Worm (Caenorhabditis elegans) whole organism, L1 larva: Measurements from ENCODE around the gene F26F4.9.
A peak's percentile ranks its signal among the peaks of the same experiment; 100 is the strongest.

ENCODE experiments used
- C04F5.9 ChIP-seq: sonication (generic microtip); optimal IDR thresholded peaks from 2 replicates; lab custom pipeline; 2016; ENCODE audit warnings: missing genetic modification characterization, missing compliant biosample characterization
- C16A3.4 ChIP-seq: fragments of 150-350 bp; optimal IDR thresholded peaks from 2 replicates; lab custom pipeline; 2014; ENCODE audit warnings: missing biosample characterization, missing genetic modification characterization
- C34B4.2 ChIP-seq: sonication (generic microtip); optimal IDR thresholded peaks from 2 replicates; lab custom pipeline; 2017; ENCODE audit warnings: mild to moderate bottlenecking, missing genetic modification characterization, missing compliant biosample characterization
- ama-1 ChIP-seq: fragments of 150-350 bp; optimal IDR thresholded peaks from 2 replicates; lab custom pipeline; 2014
- blmp-1 ChIP-seq: fragments of 150-350 bp; optimal IDR thresholded peaks from 2 replicates; lab custom pipeline; 2014; ENCODE audit warnings: missing biosample characterization, missing genetic modification characterization
- ceh-63 ChIP-seq: fragments of 200-800 bp; sonication (Bioruptor generic); optimal IDR thresholded peaks from 2 replicates; lab custom pipeline; 2018; ENCODE audit warnings: mild to moderate bottlenecking, missing genetic modification characterization, missing compliant biosample characterization
- ceh-8 ChIP-seq: fragments of 200-800 bp; sonication (Bioruptor generic); optimal IDR thresholded peaks from 2 replicates; lab custom pipeline; 2018; ENCODE audit warnings: mild to moderate bottlenecking, missing genetic modification characterization, moderate library complexity, missing compliant biosample characterization
- ceh-88 ChIP-seq: fragments of 200-800 bp; sonication (Bioruptor generic); IDR thresholded peaks from 2 replicates; pipeline ENCODE4 v1.3.6; 2022; ENCODE audit warnings: missing genetic modification characterization, missing compliant biosample characterization
- ceh-90 ChIP-seq: sonication (generic microtip); optimal IDR thresholded peaks from 2 replicates; lab custom pipeline; 2016; ENCODE audit warnings: missing genetic modification characterization, missing compliant biosample characterization
- ces-1 ChIP-seq: fragments of 150-350 bp; optimal IDR thresholded peaks from 2 replicates; lab custom pipeline; 2014; ENCODE audit warnings: missing biosample characterization, missing genetic modification reagents, missing genetic modification characterization
- dpl-1 ChIP-seq, 3 experiments: fragments of 150-350 bp in 2 of 3; sonication (generic microtip) in 1 of 3; optimal IDR thresholded peaks; 2 replicates each; lab custom pipeline; 2014 to 2017; ENCODE audit warnings: missing biosample characterization in 3 of 3, missing genetic modification characterization in 3 of 3, missing genetic modification reagents in 3 of 3
- dsc-1 ChIP-seq: sonication (generic microtip); optimal IDR thresholded peaks from 2 replicates; lab custom pipeline; 2016; ENCODE audit warnings: mild to moderate bottlenecking, missing genetic modification characterization, missing compliant biosample characterization
- efl-1 ChIP-seq, 4 experiments: fragments of 150-350 bp; optimal IDR thresholded peaks in 3 of 4; peaks in 1 of 4; 1 replicate in 1 of 4; 2 replicates in 3 of 4; lab custom pipeline; 2014; ENCODE audit warnings: missing biosample characterization in 2 of 4, missing genetic modification characterization in 2 of 4, missing genetic modification reagents in 2 of 4
- egl-27 ChIP-seq, 2 experiments: fragments of 150-350 bp in 1 of 2; sonication (generic microtip); optimal IDR thresholded peaks; 3 replicates each; lab custom pipeline; 2017 to 2018; ENCODE audit warnings: missing biosample characterization in 2 of 2, missing genetic modification characterization in 2 of 2, missing genetic modification reagents in 2 of 2
- elt-2 ChIP-seq: sonication (generic microtip); optimal IDR thresholded peaks from 2 replicates; lab custom pipeline; 2016; ENCODE audit warnings: missing genetic modification characterization, mild to moderate bottlenecking, inconsistent platforms, missing compliant biosample characterization, missing genetic modification reagents
- elt-3 ChIP-seq, 6 experiments: fragments of 150-350 bp in 1 of 6; sonication (generic microtip); optimal IDR thresholded peaks; 2 replicates each; lab custom pipeline; 2017 to 2018; ENCODE audit warnings: missing biosample characterization in 6 of 6, missing genetic modification characterization in 6 of 6, inconsistent platforms in 1 of 6
- fkh-10 ChIP-seq: sonication (generic microtip); optimal IDR thresholded peaks from 2 replicates; lab custom pipeline; 2017; ENCODE audit warnings: missing biosample characterization, missing genetic modification reagents, missing genetic modification characterization
- fkh-4 ChIP-seq: sonication (generic microtip); optimal IDR thresholded peaks from 2 replicates; lab custom pipeline; 2016; ENCODE audit warnings: missing compliant biosample characterization, missing genetic modification characterization, borderline replicate concordance
- fkh-8 ChIP-seq: sonication (generic microtip); optimal IDR thresholded peaks from 2 replicates; lab custom pipeline; 2016; ENCODE audit warnings: mild to moderate bottlenecking, missing genetic modification characterization, missing compliant biosample characterization
- fos-1 ChIP-seq: fragments of 150-350 bp; optimal IDR thresholded peaks from 2 replicates; lab custom pipeline; 2014; ENCODE audit warnings: missing biosample characterization, missing genetic modification characterization
- grh-1 ChIP-seq: fragments of 200-800 bp; sonication (Bioruptor generic); IDR thresholded peaks from 2 replicates; pipeline ENCODE4 v1.3.6; 2022; ENCODE audit warnings: missing genetic modification reagents, missing genetic modification characterization, missing compliant biosample characterization
- hlh-4 ChIP-seq: sonication (generic microtip); optimal IDR thresholded peaks from 2 replicates; lab custom pipeline; 2016; ENCODE audit warnings: mild to moderate bottlenecking, missing genetic modification characterization, missing compliant biosample characterization
- isw-1 ChIP-seq: fragments of 200-800 bp; sonication (Bioruptor generic); IDR thresholded peaks from 2 replicates; pipeline ENCODE4 v1.3.6; 2022; ENCODE audit warnings: missing genetic modification characterization, missing compliant biosample characterization
- lin-14 ChIP-seq: fragments of 200-800 bp; sonication (Bioruptor generic); optimal IDR thresholded peaks from 2 replicates; lab custom pipeline; 2018; ENCODE audit warnings: mild to moderate bottlenecking, missing genetic modification characterization, moderate library complexity, missing compliant biosample characterization
- lsy-2 ChIP-seq, 2 experiments: fragments of 150-350 bp; optimal IDR thresholded peaks; 2 replicates each; lab custom pipeline; 2014; ENCODE audit warnings: missing biosample characterization in 2 of 2, missing genetic modification characterization in 2 of 2
- mab-9 ChIP-seq: fragments of 200-800 bp; sonication (Bioruptor generic); IDR thresholded peaks from 2 replicates; pipeline ENCODE4 v1.3.6; 2022; ENCODE audit warnings: missing genetic modification reagents, missing genetic modification characterization, missing compliant biosample characterization
- mdl-1 ChIP-seq, 2 experiments: fragments of 150-350 bp; optimal IDR thresholded peaks; 2 replicates each; lab custom pipeline; 2014 to 2017; ENCODE audit warnings: missing biosample characterization in 2 of 2, missing genetic modification characterization in 2 of 2, inconsistent platforms in 1 of 2
- mef-2 ChIP-seq: fragments of 150-350 bp; optimal IDR thresholded peaks from 2 replicates; lab custom pipeline; 2014; ENCODE audit warnings: missing biosample characterization, missing genetic modification characterization
- mep-1 ChIP-seq: fragments of 150-350 bp; optimal IDR thresholded peaks from 2 replicates; lab custom pipeline; 2014; ENCODE audit warnings: missing biosample characterization, missing genetic modification characterization
- nhr-12 ChIP-seq: sonication (generic microtip); optimal IDR thresholded peaks from 2 replicates; lab custom pipeline; 2017; ENCODE audit warnings: missing biosample characterization, missing genetic modification characterization
- nhr-20 ChIP-seq: sonication (generic microtip); optimal IDR thresholded peaks from 2 replicates; lab custom pipeline; 2016; ENCODE audit warnings: mild to moderate bottlenecking, missing genetic modification characterization, missing compliant biosample characterization
- nhr-47 ChIP-seq: sonication (generic microtip); optimal IDR thresholded peaks from 2 replicates; lab custom pipeline; 2016; ENCODE audit warnings: mild to moderate bottlenecking, missing genetic modification characterization, moderate library complexity, missing compliant biosample characterization
- nhr-76 ChIP-seq: sonication (generic microtip); optimal IDR thresholded peaks from 2 replicates; lab custom pipeline; 2017; ENCODE audit warnings: missing biosample characterization, missing genetic modification characterization
- nhr-77 ChIP-seq: fragments of 150-350 bp; optimal IDR thresholded peaks from 2 replicates; lab custom pipeline; 2014; ENCODE audit warnings: missing biosample characterization, missing genetic modification characterization
- nhr-90 ChIP-seq: sonication (generic microtip); optimal IDR thresholded peaks from 2 replicates; lab custom pipeline; 2016; ENCODE audit warnings: mild to moderate bottlenecking, missing genetic modification characterization, missing compliant biosample characterization; ENCODE audit not compliant: poor library complexity
- pax-3 ChIP-seq: fragments of 200-800 bp; sonication (Bioruptor generic); optimal IDR thresholded peaks from 2 replicates; lab custom pipeline; 2018; ENCODE audit warnings: mild to moderate bottlenecking, missing genetic modification characterization, moderate library complexity, missing compliant biosample characterization
- pqm-1 ChIP-seq: sonication (generic microtip); optimal IDR thresholded peaks from 3 replicates; lab custom pipeline; 2017; ENCODE audit warnings: missing biosample characterization, missing genetic modification characterization
- snu-23 ChIP-seq: sonication (generic microtip); optimal IDR thresholded peaks from 2 replicates; lab custom pipeline; 2016; ENCODE audit warnings: missing genetic modification characterization, missing compliant biosample characterization
- sox-4 ChIP-seq: sonication (generic microtip); optimal IDR thresholded peaks from 2 replicates; lab custom pipeline; 2016; ENCODE audit warnings: missing genetic modification characterization, missing compliant biosample characterization
- sptf-1 ChIP-seq: fragments of 150-350 bp; optimal IDR thresholded peaks from 2 replicates; lab custom pipeline; 2014; ENCODE audit warnings: missing biosample characterization, missing genetic modification characterization
- tbx-2 ChIP-seq: sonication (generic microtip); optimal IDR thresholded peaks from 2 replicates; lab custom pipeline; 2016; ENCODE audit warnings: missing genetic modification characterization, missing compliant biosample characterization
- tlp-1 ChIP-seq: fragments of 150-350 bp; optimal IDR thresholded peaks from 2 replicates; lab custom pipeline; 2014; ENCODE audit warnings: missing biosample characterization, missing genetic modification characterization
- unc-130 ChIP-seq: fragments of 150-350 bp; optimal IDR thresholded peaks from 2 replicates; lab custom pipeline; 2017; ENCODE audit warnings: missing biosample characterization, missing genetic modification characterization, inconsistent platforms
- unc-30 ChIP-seq: sonication (generic microtip); optimal IDR thresholded peaks from 2 replicates; lab custom pipeline; 2017; ENCODE audit warnings: missing biosample characterization, missing genetic modification characterization
- unc-62 ChIP-seq: fragments of 150-350 bp; optimal IDR thresholded peaks from 2 replicates; lab custom pipeline; 2014; ENCODE audit warnings: missing biosample characterization, missing genetic modification reagents, missing genetic modification characterization
- unc-86 ChIP-seq: sonication (generic microtip); optimal IDR thresholded peaks from 2 replicates; lab custom pipeline; 2016; ENCODE audit warnings: missing genetic modification characterization, missing compliant biosample characterization
- unc-98 ChIP-seq: fragments of 200-800 bp; sonication (Bioruptor generic); IDR thresholded peaks from 2 replicates; pipeline ENCODE4 v1.3.6; 2022; ENCODE audit warnings: missing genetic modification characterization, missing compliant biosample characterization
- zip-4 ChIP-seq: fragments of 200-800 bp; sonication (Bioruptor generic); optimal IDR thresholded peaks from 2 replicates; lab custom pipeline; 2018; ENCODE audit warnings: mild to moderate bottlenecking, missing genetic modification characterization, moderate library complexity, missing compliant biosample characterization
- ztf-11 ChIP-seq, 2 experiments: sonication (generic microtip); optimal IDR thresholded peaks; 2 replicates each; lab custom pipeline; 2016 to 2017; ENCODE audit warnings: missing genetic modification characterization in 2 of 2, missing biosample characterization in 1 of 2, missing compliant biosample characterization in 1 of 2
- ztf-4 ChIP-seq: fragments of 150-350 bp; optimal IDR thresholded peaks from 2 replicates; lab custom pipeline; 2014; ENCODE audit warnings: missing biosample characterization, missing genetic modification characterization

Gene F26F4.9

DNA sequence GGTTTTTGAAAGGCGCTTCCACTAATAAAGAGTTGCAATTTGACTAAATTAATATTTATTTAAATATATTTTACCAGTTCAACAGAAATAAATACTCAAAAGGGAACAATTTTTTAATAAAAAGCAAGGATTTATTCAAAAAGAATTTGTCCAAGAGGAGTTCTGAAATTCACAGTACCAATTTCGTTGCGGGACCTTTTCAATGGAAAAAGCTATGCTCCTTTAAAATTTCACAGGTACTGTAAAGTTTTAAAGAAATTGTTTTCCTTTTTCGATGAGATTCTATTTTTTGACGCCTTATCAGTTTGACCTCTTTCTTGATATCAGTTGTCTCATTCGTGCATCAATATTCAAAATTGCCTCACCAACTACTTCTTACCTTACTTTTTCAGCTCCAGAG, 12.1 kb downstream of the F26F4.9 start, which contains the start of gene tag-340:
Gene tag-340, plus strand, starts transcription at position 249 of the 400 bp plus-strand sequence.
- no peak for TF ChIP-seq efl-1 (optimal IDR thresholded peaks at IDR 0.05; lab: Kevin White, UChicago)
- TF ChIP-seq efl-1 (GFP tag; optimal IDR thresholded peaks at IDR 0.05 in 1 of 2; lab: Kevin White, UChicago): peak in 1 of 2 experiments; percentile 20
- no peak for TF ChIP-seq ztf-4 (tag; lab: Kevin White, UChicago)
- TF ChIP-seq, all 84 proteins: peak for 1

DNA sequence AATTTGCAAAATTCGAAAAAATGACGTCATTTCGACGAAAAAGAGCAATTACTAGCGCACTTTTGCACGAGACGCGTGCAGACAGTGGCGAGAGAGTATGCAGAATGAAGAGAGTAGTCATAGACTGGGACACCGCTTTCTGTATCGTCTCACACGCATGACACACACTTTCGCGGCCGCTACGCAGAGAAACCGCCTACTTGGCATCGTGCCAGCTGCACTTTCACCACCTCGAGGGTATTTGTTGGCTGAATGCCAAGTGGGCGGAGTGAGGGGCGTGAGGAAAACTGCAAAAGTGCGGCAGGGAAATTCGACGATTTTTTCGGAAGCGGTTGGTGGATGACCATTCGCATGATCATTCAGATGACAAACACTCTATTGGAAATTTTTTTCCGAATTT, 12.6 kb downstream of the F26F4.9 start:
- peak; percentile 83 to 96 for TF ChIP-seq egl-27 (tag; optimal IDR thresholded peaks at IDR 0.05; lab: Kevin White, UChicago)
- TF ChIP-seq tlp-1 (tag; lab: Kevin White, UChicago): no peak
- peak; percentile 100 for TF ChIP-seq lin-14
- peak; percentile 100 for TF ChIP-seq blmp-1 (tag; lab: Kevin White, UChicago)
- TF ChIP-seq C34B4.2 (tag; lab: Kevin White, UChicago): peak; percentile 91
- TF ChIP-seq elt-2: peak; percentile 99
- peak; percentile 69 for TF ChIP-seq ces-1 (GFP tag; lab: Kevin White, UChicago)
- TF ChIP-seq fos-1 (tag; lab: Kevin White, UChicago): peak; percentile 97
- peak in 5 of 6 experiments; percentile 68 to 98 (median 97) for TF ChIP-seq elt-3 (tag; optimal IDR thresholded peaks at IDR 0.05; lab: Kevin White, UChicago)
- peak; percentile 96 for TF ChIP-seq zip-4 (GFP tag; lab: Kevin White, UChicago)
- peak; percentile 100 for TF ChIP-seq fkh-8
- TF ChIP-seq snu-23 (GFP tag; lab: Kevin White, UChicago): peak; percentile 100
- peak; percentile 92 for TF ChIP-seq ceh-63 (GFP tag; lab: Kevin White, UChicago)
- peak; percentile 99 for TF ChIP-seq nhr-90
- TF ChIP-seq unc-98 (GFP tag; lab: Robert Waterston, UW): peak; percentile 80
- no peak for TF ChIP-seq unc-62 (GFP tag; lab: Kevin White, UChicago)
- peak; percentile 99 for TF ChIP-seq ceh-8 (GFP tag; lab: Kevin White, UChicago)
- peak; percentile 99 for TF ChIP-seq fkh-10 (GFP tag; lab: Kevin White, UChicago)
- TF ChIP-seq grh-1 (GFP tag; lab: Robert Waterston, UW): peak; percentile 99
- peak; percentile 69 for TF ChIP-seq nhr-76 (tag; lab: Kevin White, UChicago)
- peak; percentile 100 for TF ChIP-seq dsc-1 (tag; lab: Kevin White, UChicago)
- peak; percentile 97 for TF ChIP-seq unc-130 (tag; lab: Kevin White, UChicago)
- peak; percentile 96 for TF ChIP-seq mef-2 (tag; lab: Kevin White, UChicago)
- peak; percentile 96 for TF ChIP-seq mep-1 (tag; lab: Kevin White, UChicago)
- TF ChIP-seq unc-30 (tag; lab: Kevin White, UChicago): no peak
- peak; percentile 98 for TF ChIP-seq mab-9 (GFP tag; lab: Robert Waterston, UW)
- peak; percentile 100 for TF ChIP-seq nhr-20 (tag; lab: Kevin White, UChicago)
- peak; percentile 98 for TF ChIP-seq isw-1
- TF ChIP-seq lsy-2 (tag; optimal IDR thresholded peaks at IDR 0.05; lab: Kevin White, UChicago): peak; percentile 97
- peak; percentile 99 for TF ChIP-seq sox-4 (tag; lab: Kevin White, UChicago)
- peak; percentile 89 to 91 (median 89) for TF ChIP-seq dpl-1 (GFP tag; optimal IDR thresholded peaks at IDR 0.05; lab: Kevin White, UChicago)
- TF ChIP-seq nhr-77 (tag; lab: Kevin White, UChicago): peak; percentile 99
- peak; percentile 100 for TF ChIP-seq pax-3 (tag; lab: Kevin White, UChicago)
- TF ChIP-seq ztf-11 (tag; optimal IDR thresholded peaks at IDR 0.05; lab: Kevin White, UChicago): peak in 1 of 2 experiments; percentile 99
- TF ChIP-seq ceh-90 (tag; lab: Kevin White, UChicago): peak; percentile 73
- peak; percentile 100 for TF ChIP-seq nhr-47 (tag; lab: Kevin White, UChicago)
- TF ChIP-seq efl-1 (optimal IDR thresholded peaks at IDR 0.05; lab: Kevin White, UChicago): peak; percentile 96 to 97
- TF ChIP-seq efl-1 (GFP tag; optimal IDR thresholded peaks at IDR 0.05 in 1 of 2; lab: Kevin White, UChicago): peak; percentile 85 to 99
- TF ChIP-seq unc-86: peak; percentile 100
- TF ChIP-seq sptf-1 (tag; lab: Kevin White, UChicago): no peak
- peak; percentile 83 for TF ChIP-seq hlh-4 (tag; lab: Kevin White, UChicago)
- peak; percentile 97 for TF ChIP-seq C04F5.9 (tag; lab: Kevin White, UChicago)
- peak; percentile 95 for TF ChIP-seq pqm-1 (tag; lab: Kevin White, UChicago)
- peak; percentile 93 for TF ChIP-seq fkh-4
- TF ChIP-seq ceh-88 (GFP tag; lab: Robert Waterston, UW): peak; percentile 99
- peak; percentile 45 to 99 for TF ChIP-seq mdl-1 (tag; optimal IDR thresholded peaks at IDR 0.05; lab: Kevin White, UChicago)
- no peak for TF ChIP-seq ama-1 (lab: Kevin White, UChicago)
- TF ChIP-seq C16A3.4 (tag; lab: Kevin White, UChicago): peak; percentile 99
- peak; percentile 43 for TF ChIP-seq nhr-12 (tag; lab: Kevin White, UChicago)
- peak; percentile 100 for TF ChIP-seq tbx-2 (tag; lab: Kevin White, UChicago)
